Worm (Caenorhabditis elegans) whole organism, mixed stage, embryonic: ENCODE measurements around the gene lin-25.

ENCODE experiments used
- M03D4.4 ChIP-seq: sonication (generic microtip); optimal IDR thresholded peaks from 2 replicates; lab custom pipeline; 2017; ENCODE audit warnings: mild to moderate bottlenecking, missing genetic modification characterization, missing compliant biosample characterization
- bed-3 ChIP-seq: fragments of 200-800 bp; sonication (Bioruptor generic); optimal IDR thresholded peaks from 3 replicates; lab custom pipeline; 2018; ENCODE audit warnings: mild to moderate bottlenecking, missing genetic modification characterization, moderate library complexity, missing compliant biosample characterization
- blmp-1 ChIP-seq: fragments of 150-350 bp; optimal IDR thresholded peaks from 2 replicates; lab custom pipeline; 2014; ENCODE audit warnings: missing biosample characterization, missing genetic modification characterization
- ceh-39 ChIP-seq: fragments of 150-350 bp; optimal IDR thresholded peaks from 2 replicates; lab custom pipeline; 2014; ENCODE audit warnings: missing biosample characterization, missing genetic modification characterization
- ceh-43 ChIP-seq: fragments of 200-800 bp; sonication (Bioruptor generic); optimal IDR thresholded peaks from 2 replicates; lab custom pipeline; 2018; ENCODE audit warnings: mild to moderate bottlenecking, missing genetic modification characterization, moderate library complexity, missing compliant biosample characterization
- ceh-83 ChIP-seq: fragments of 200-800 bp; sonication (Bioruptor generic); optimal IDR thresholded peaks from 2 replicates; lab custom pipeline; 2018; ENCODE audit warnings: mild to moderate bottlenecking, missing genetic modification characterization, missing compliant biosample characterization
- ces-1 ChIP-seq: fragments of 150-350 bp; optimal IDR thresholded peaks from 2 replicates; lab custom pipeline; 2014; ENCODE audit warnings: missing biosample characterization, missing genetic modification reagents, missing genetic modification characterization
- cnd-1 ChIP-seq: fragments of 200-800 bp; sonication (Bioruptor generic); optimal IDR thresholded peaks from 2 replicates; lab custom pipeline; 2018; ENCODE audit warnings: mild to moderate bottlenecking, missing genetic modification characterization, missing compliant biosample characterization
- drap-1 ChIP-seq: fragments of 200-800 bp; sonication (Bioruptor generic); optimal IDR thresholded peaks from 3 replicates; lab custom pipeline; 2018; ENCODE audit warnings: mild to moderate bottlenecking, missing genetic modification characterization, missing compliant biosample characterization
- elt-1 ChIP-seq: sonication (generic microtip); optimal IDR thresholded peaks from 2 replicates; lab custom pipeline; 2017; ENCODE audit warnings: missing genetic modification characterization, mild to moderate bottlenecking, missing compliant biosample characterization, antibody characterized with exemption, moderate library complexity, borderline replicate concordance; ENCODE audit not compliant: insufficient read depth
- elt-3 ChIP-seq: fragments of 150-350 bp; optimal IDR thresholded peaks from 2 replicates; lab custom pipeline; 2014; ENCODE audit warnings: missing biosample characterization, missing genetic modification characterization
- flh-1 ChIP-seq: fragments of 200-800 bp; sonication (Bioruptor generic); optimal IDR thresholded peaks from 2 replicates; lab custom pipeline; 2018; ENCODE audit warnings: mild to moderate bottlenecking, missing genetic modification characterization, moderate library complexity, missing compliant biosample characterization
- ham-2 ChIP-seq: fragments of 200-800 bp; sonication (Bioruptor generic); optimal IDR thresholded peaks from 2 replicates; lab custom pipeline; 2018; ENCODE audit warnings: mild to moderate bottlenecking, missing genetic modification characterization, missing compliant biosample characterization
- hlh-1 ChIP-seq: fragments of 150-350 bp; optimal IDR thresholded peaks from 2 replicates; lab custom pipeline; 2014; ENCODE audit warnings: missing biosample characterization, missing genetic modification reagents, missing genetic modification characterization
- lin-13 ChIP-seq: fragments of 150-350 bp; optimal IDR thresholded peaks from 2 replicates; lab custom pipeline; 2014; ENCODE audit warnings: missing biosample characterization, missing genetic modification characterization
- lin-32 ChIP-seq: fragments of 200-800 bp; sonication (Bioruptor generic); optimal IDR thresholded peaks from 2 replicates; lab custom pipeline; 2018; ENCODE audit warnings: mild to moderate bottlenecking, missing genetic modification characterization, missing compliant biosample characterization
- lsy-2 ChIP-seq: fragments of 150-350 bp; optimal IDR thresholded peaks from 2 replicates; lab custom pipeline; 2014; ENCODE audit warnings: missing biosample characterization, missing genetic modification characterization
- mab-5 ChIP-seq: fragments of 150-350 bp; optimal IDR thresholded peaks from 2 replicates; lab custom pipeline; 2014; ENCODE audit warnings: missing biosample characterization, missing genetic modification characterization
- mep-1 ChIP-seq: fragments of 150-350 bp; optimal IDR thresholded peaks from 2 replicates; lab custom pipeline; 2017; ENCODE audit warnings: missing biosample characterization, missing genetic modification reagents, missing genetic modification characterization, inconsistent platforms
- mls-2 ChIP-seq: sonication (generic microtip); optimal IDR thresholded peaks from 2 replicates; lab custom pipeline; 2016; ENCODE audit warnings: mild to moderate bottlenecking, missing genetic modification characterization, moderate library complexity, missing compliant biosample characterization
- nhr-12 ChIP-seq: fragments of 150-350 bp; optimal IDR thresholded peaks from 2 replicates; lab custom pipeline; 2014; ENCODE audit warnings: missing biosample characterization, missing genetic modification characterization
- nhr-2 ChIP-seq: fragments of 150-350 bp; optimal IDR thresholded peaks from 2 replicates; lab custom pipeline; 2014; ENCODE audit warnings: missing biosample characterization, missing genetic modification characterization
- nhr-237 ChIP-seq: fragments of 150-350 bp; optimal IDR thresholded peaks from 2 replicates; lab custom pipeline; 2014; ENCODE audit warnings: missing biosample characterization, missing genetic modification characterization
- nhr-28 ChIP-seq: fragments of 150-350 bp; optimal IDR thresholded peaks from 2 replicates; lab custom pipeline; 2014; ENCODE audit warnings: missing biosample characterization, missing genetic modification characterization
- nhr-76 ChIP-seq: sonication (generic microtip); optimal IDR thresholded peaks from 2 replicates; lab custom pipeline; 2017; ENCODE audit warnings: missing biosample characterization, missing genetic modification characterization
- pha-4 ChIP-seq: fragments of 150-350 bp; optimal IDR thresholded peaks from 2 replicates; lab custom pipeline; 2018; ENCODE audit warnings: missing biosample characterization, missing genetic modification reagents, missing genetic modification characterization
- sem-2 ChIP-seq: fragments of 200-800 bp; sonication (Bioruptor generic); optimal IDR thresholded peaks from 2 replicates; lab custom pipeline; 2018; ENCODE audit warnings: mild to moderate bottlenecking, missing genetic modification characterization, missing compliant biosample characterization
- snpc-4 ChIP-seq: fragments of 150-350 bp; optimal IDR thresholded peaks from 2 replicates; lab custom pipeline; 2014; ENCODE audit warnings: missing biosample characterization, missing genetic modification characterization
- sptf-1 ChIP-seq: sonication (generic microtip); optimal IDR thresholded peaks from 2 replicates; lab custom pipeline; 2017; ENCODE audit warnings: mild to moderate bottlenecking, missing genetic modification characterization, moderate library complexity, missing compliant biosample characterization
- tbx-8 ChIP-seq: fragments of 200-800 bp; sonication (Bioruptor generic); optimal IDR thresholded peaks from 2 replicates; lab custom pipeline; 2018; ENCODE audit warnings: mild to moderate bottlenecking, missing genetic modification characterization, moderate library complexity, missing compliant biosample characterization
- unc-39 ChIP-seq: fragments of 150-350 bp; optimal IDR thresholded peaks from 2 replicates; lab custom pipeline; 2014; ENCODE audit warnings: missing biosample characterization, missing genetic modification characterization
- unc-62 ChIP-seq: fragments of 150-350 bp; optimal IDR thresholded peaks from 2 replicates; lab custom pipeline; 2014; ENCODE audit warnings: missing biosample characterization, missing genetic modification reagents, missing genetic modification characterization
- zip-8 ChIP-seq: fragments of 150-350 bp; optimal IDR thresholded peaks from 2 replicates; lab custom pipeline; 2014; ENCODE audit warnings: missing biosample characterization, missing genetic modification characterization

The lin-25 gene

ce11 chrV:12659426-12659825 is 9.7 kb downstream of the lin-25 start, which contains the start of gene ccch-3:
Gene ccch-3, minus strand, starts transcription at chrV:12659687.
- TF ChIP-seq ces-1 (GFP tag; lab: Kevin White, UChicago) (peak; percentile 74), pha-4 (tag; lab: Kevin White, UChicago) (no peak)

- TF ChIP-seq lsy-2 = peak; percentile 63
- no peak for TF ChIP-seq sem-2
- no peak for TF ChIP-seq pha-4 (tag; lab: Kevin White, UChicago)
Observed at ce11 chrV:12660280-12660818, 10.6 kb downstream of the lin-25 start, which contains the start of gene his-74. Gene his-74, minus strand, starts transcription at chrV:12660330.

ce11 chrV:12661619-12662018 is 11.9 kb downstream of the lin-25 start, which contains the start of gene W05B10.3:
Gene W05B10.3, minus strand, starts transcription at chrV:12661719.
- no peak for TF ChIP-seq mab-5 (tag; lab: Kevin White, UChicago)
- no peak for TF ChIP-seq ceh-39 (tag; lab: Kevin White, UChicago)
- no peak for TF ChIP-seq nhr-237 (tag; lab: Kevin White, UChicago)
- TF ChIP-seq mep-1 (tag; lab: Kevin White, UChicago) = no peak
- TF ChIP-seq flh-1 (GFP tag; lab: Kevin White, UChicago) = no peak
- no peak for TF ChIP-seq lsy-2
- no peak for TF ChIP-seq snpc-4 (tag; lab: Kevin White, UChicago)
- no peak for TF ChIP-seq elt-3 (tag; lab: Kevin White, UChicago)
- no peak for TF ChIP-seq cnd-1 (tag; lab: Kevin White, UChicago)
- no peak for TF ChIP-seq lin-32 (GFP tag; lab: Kevin White, UChicago)
- TF ChIP-seq mls-2 (tag; lab: Kevin White, UChicago) = no peak
- TF ChIP-seq sptf-1 (tag; lab: Kevin White, UChicago) = no peak
- TF ChIP-seq zip-8 (tag; lab: Kevin White, UChicago) = no peak
- no peak for TF ChIP-seq ham-2 (GFP tag; lab: Kevin White, UChicago)
- TF ChIP-seq nhr-2 = no peak
- TF ChIP-seq drap-1 (GFP tag; lab: Kevin White, UChicago) = no peak
- TF ChIP-seq tbx-8 (GFP tag; lab: Kevin White, UChicago) = no peak
- TF ChIP-seq M03D4.4 (tag; lab: Kevin White, UChicago) = no peak
- no peak for TF ChIP-seq hlh-1 (tag; lab: Kevin White, UChicago)

ce11 chrV:12663386-12663785 is 13.7 kb downstream of the lin-25 start:
- TF ChIP-seq ceh-43 (GFP tag; lab: Kevin White, UChicago) (no peak), nhr-76 (tag; lab: Kevin White, UChicago) (no peak), tbx-8 (GFP tag; lab: Kevin White, UChicago) (no peak), unc-39 (no peak), sem-2 (no peak), snpc-4 (tag; lab: Kevin White, UChicago) (no peak), blmp-1 (tag; lab: Kevin White, UChicago) (no peak), lin-13 (no peak), nhr-237 (tag; lab: Kevin White, UChicago) (no peak)
- TF ChIP-seq, all 35 proteins: peak for 0

ce11 chrV:12667397-12667796 is 17.7 kb downstream of the lin-25 start:
- no peak for TF ChIP-seq blmp-1 (tag; lab: Kevin White, UChicago)
- no peak for TF ChIP-seq elt-3 (tag; lab: Kevin White, UChicago)
- TF ChIP-seq nhr-12 (tag; lab: Kevin White, UChicago) = no peak
- TF ChIP-seq nhr-28 (tag; lab: Kevin White, UChicago) = no peak
- TF ChIP-seq mep-1 (tag; lab: Kevin White, UChicago) = no peak
- no peak for TF ChIP-seq bed-3
- no peak for TF ChIP-seq mls-2 (tag; lab: Kevin White, UChicago)
- TF ChIP-seq sem-2 = no peak
- TF ChIP-seq M03D4.4 (tag; lab: Kevin White, UChicago) = no peak

- TF ChIP-seq ceh-83 (GFP tag; lab: Kevin White, UChicago) (no peak), elt-1 (no peak), nhr-12 (tag; lab: Kevin White, UChicago) (no peak), mls-2 (tag; lab: Kevin White, UChicago) (no peak), elt-3 (tag; lab: Kevin White, UChicago) (no peak), lin-13 (no peak), zip-8 (tag; lab: Kevin White, UChicago) (no peak), unc-62 (GFP tag; lab: Kevin White, UChicago) (no peak), drap-1 (GFP tag; lab: Kevin White, UChicago) (no peak), flh-1 (GFP tag; lab: Kevin White, UChicago) (no peak), nhr-237 (tag; lab: Kevin White, UChicago) (no peak), mab-5 (tag; lab: Kevin White, UChicago) (no peak), ces-1 (GFP tag; lab: Kevin White, UChicago) (no peak), bed-3 (no peak), blmp-1 (tag; lab: Kevin White, UChicago) (no peak), lin-32 (GFP tag; lab: Kevin White, UChicago) (no peak), nhr-76 (tag; lab: Kevin White, UChicago) (no peak), cnd-1 (tag; lab: Kevin White, UChicago) (no peak)
- TF ChIP-seq, all 35 proteins: peak for 0
Observed at ce11 chrV:12667926-12668325, 18.2 kb downstream of the lin-25 start, which contains the start of gene W05B10.4. Gene W05B10.4, plus strand, starts transcription at chrV:12668226.
